Worm (Caenorhabditis elegans) whole organism, L4 larva: ENCODE data around the gene Y48C3A.5.

ENCODE experiments used
- F44E2.7 ChIP-seq: fragments of 200-800 bp; sonication (Bioruptor generic); IDR thresholded peaks from 2 replicates; pipeline ENCODE4 v2.1.2; 2022; ENCODE audit warnings: missing genetic modification characterization, missing compliant biosample characterization
- R02D3.7 ChIP-seq: fragments of 150-350 bp; sonication (generic microtip); optimal IDR thresholded peaks from 3 replicates; lab custom pipeline; 2014; ENCODE audit warnings: missing biosample characterization, missing genetic modification characterization
- T20F7.1 ChIP-seq: fragments of 200-800 bp; sonication (Bioruptor generic); optimal IDR thresholded peaks from 2 replicates; lab custom pipeline; 2018; ENCODE audit warnings: mild to moderate bottlenecking, missing genetic modification characterization, missing compliant biosample characterization
- T26A8.4 ChIP-seq: fragments of 200-800 bp; sonication (Bioruptor generic); IDR thresholded peaks from 2 replicates; pipeline ENCODE4 v1.3.6; 2022; ENCODE audit warnings: missing genetic modification characterization, missing compliant biosample characterization
- Y105C5A.15 ChIP-seq: fragments of 200-800 bp; sonication (Bioruptor generic); IDR thresholded peaks from 2 replicates; pipeline ENCODE4 v1.3.6; 2022; ENCODE audit warnings: missing genetic modification characterization, missing compliant biosample characterization
- aly-2 ChIP-seq: sonication (generic microtip); optimal IDR thresholded peaks from 2 replicates; lab custom pipeline; 2018; ENCODE audit warnings: missing biosample characterization, missing genetic modification characterization
- ama-1 ChIP-seq: fragments of 150-350 bp; optimal IDR thresholded peaks from 2 replicates; lab custom pipeline; 2014; ENCODE audit warnings: inconsistent platforms, mixed read lengths
- attf-4 ChIP-seq: sonication (generic microtip); optimal IDR thresholded peaks from 3 replicates; lab custom pipeline; 2017; ENCODE audit warnings: missing biosample characterization, missing genetic modification characterization
- ceh-20 ChIP-seq: fragments of 200-800 bp; sonication (Bioruptor generic); IDR thresholded peaks from 2 replicates; pipeline ENCODE4 v1.3.6; 2022; ENCODE audit warnings: missing genetic modification reagents, missing genetic modification characterization, missing compliant biosample characterization
- ceh-32 ChIP-seq: sonication (generic microtip); optimal IDR thresholded peaks from 2 replicates; lab custom pipeline; 2016; ENCODE audit warnings: mild to moderate bottlenecking, missing genetic modification characterization, missing compliant biosample characterization; ENCODE audit not compliant: poor library complexity
- cey-2 ChIP-seq: sonication (generic microtip); optimal IDR thresholded peaks from 3 replicates; lab custom pipeline; 2017; ENCODE audit warnings: missing genetic modification characterization, mild to moderate bottlenecking, missing compliant biosample characterization, antibody characterized with exemption, borderline replicate concordance; ENCODE audit not compliant: insufficient read depth
- ctbp-1 ChIP-seq: fragments of 200-800 bp; sonication (Bioruptor generic); IDR thresholded peaks from 2 replicates; pipeline ENCODE4 v1.3.6; 2022; ENCODE audit warnings: missing genetic modification reagents, missing genetic modification characterization, missing compliant biosample characterization
- daf-12 ChIP-seq: fragments of 150-350 bp; optimal IDR thresholded peaks from 2 replicates; lab custom pipeline; 2014; ENCODE audit warnings: missing biosample characterization, missing genetic modification reagents, missing genetic modification characterization
- dmd-8 ChIP-seq: fragments of 200-800 bp; sonication (Bioruptor generic); IDR thresholded peaks from 2 replicates; pipeline ENCODE4 v1.3.6; 2022; ENCODE audit warnings: missing genetic modification characterization, missing compliant biosample characterization
- dpl-1 ChIP-seq: fragments of 150-350 bp; optimal IDR thresholded peaks from 2 replicates; lab custom pipeline; 2014; ENCODE audit warnings: missing biosample characterization, missing genetic modification reagents, missing genetic modification characterization
- dve-1 ChIP-seq: sonication (generic microtip); optimal IDR thresholded peaks from 2 replicates; lab custom pipeline; 2017; ENCODE audit warnings: antibody characterized with exemption, mild to moderate bottlenecking, missing genetic modification characterization, missing compliant biosample characterization; ENCODE audit not compliant: insufficient read depth
- fkh-10 ChIP-seq: fragments of 150-350 bp; optimal IDR thresholded peaks from 2 replicates; lab custom pipeline; 2014; ENCODE audit warnings: missing biosample characterization, missing genetic modification reagents, missing genetic modification characterization
- hlh-11 ChIP-seq: fragments of 200-800 bp; sonication (Bioruptor generic); optimal IDR thresholded peaks from 2 replicates; lab custom pipeline; 2018; ENCODE audit warnings: mild to moderate bottlenecking, missing genetic modification characterization, missing compliant biosample characterization
- hmg-1.1 ChIP-seq: fragments of 200-800 bp; sonication (Bioruptor generic); IDR thresholded peaks from 2 replicates; pipeline ENCODE4 v1.3.6; 2022; ENCODE audit warnings: missing genetic modification reagents, missing genetic modification characterization, missing compliant biosample characterization
- lim-7 ChIP-seq: fragments of 200-800 bp; sonication (Bioruptor generic); IDR thresholded peaks from 2 replicates; pipeline ENCODE4 v1.3.6; 2022; ENCODE audit warnings: missing genetic modification characterization, missing compliant biosample characterization
- lin-1 ChIP-seq: fragments of 200-800 bp; sonication (Bioruptor generic); IDR thresholded peaks from 2 replicates; pipeline ENCODE4 v1.3.6; 2022; ENCODE audit warnings: missing genetic modification reagents, missing genetic modification characterization, missing compliant biosample characterization
- lin-15B ChIP-seq: fragments of 150-350 bp; sonication (generic microtip); optimal IDR thresholded peaks from 3 replicates; lab custom pipeline; 2014; ENCODE audit warnings: missing biosample characterization, missing genetic modification characterization
- lin-39 ChIP-seq: fragments of 150-350 bp; optimal IDR thresholded peaks from 2 replicates; lab custom pipeline; 2014; ENCODE audit warnings: missing biosample characterization, missing genetic modification reagents, missing genetic modification characterization
- lir-3 ChIP-seq: sonication (generic microtip); optimal IDR thresholded peaks from 2 replicates; lab custom pipeline; 2016; ENCODE audit warnings: mild to moderate bottlenecking, missing genetic modification characterization, missing compliant biosample characterization
- madf-5 ChIP-seq, 2 experiments: fragments of 200-800 bp; sonication (Bioruptor generic); IDR thresholded peaks; 2 replicates each; pipeline ENCODE4 v1.3.6; 2022; ENCODE audit warnings: missing compliant biosample characterization in 2 of 2, missing genetic modification characterization in 2 of 2
- mdl-1 ChIP-seq, 2 experiments: fragments of 150-350 bp in 1 of 2; sonication (generic microtip) in 1 of 2; optimal IDR thresholded peaks; 2 replicates each; lab custom pipeline; 2014 to 2017; ENCODE audit warnings: missing biosample characterization in 2 of 2, missing genetic modification characterization in 2 of 2
- mep-1 ChIP-seq: fragments of 150-350 bp; sonication (generic microtip); optimal IDR thresholded peaks from 3 replicates; lab custom pipeline; 2014; ENCODE audit warnings: missing biosample characterization, missing genetic modification characterization
- nhr-10 ChIP-seq: fragments of 150-350 bp; optimal IDR thresholded peaks from 2 replicates; lab custom pipeline; 2014; ENCODE audit warnings: missing biosample characterization, missing genetic modification characterization
- nhr-102 ChIP-seq: sonication (generic microtip); optimal IDR thresholded peaks from 2 replicates; lab custom pipeline; 2016; ENCODE audit warnings: mild to moderate bottlenecking, missing genetic modification characterization, moderate library complexity, missing compliant biosample characterization
- nhr-111 ChIP-seq: fragments of 200-800 bp; sonication (Bioruptor generic); optimal IDR thresholded peaks from 2 replicates; lab custom pipeline; 2018; ENCODE audit warnings: mild to moderate bottlenecking, missing genetic modification characterization, missing compliant biosample characterization
- nhr-25 ChIP-seq: sonication (generic microtip); optimal IDR thresholded peaks from 2 replicates; lab custom pipeline; 2017; ENCODE audit warnings: missing genetic modification characterization, mild to moderate bottlenecking, missing compliant biosample characterization, antibody characterized with exemption, moderate library complexity, borderline replicate concordance; ENCODE audit not compliant: insufficient read depth
- nhr-28 ChIP-seq: fragments of 150-350 bp; optimal IDR thresholded peaks from 2 replicates; lab custom pipeline; 2014; ENCODE audit warnings: missing biosample characterization, missing genetic modification characterization
- nhr-6 ChIP-seq: fragments of 150-350 bp; optimal IDR thresholded peaks from 2 replicates; lab custom pipeline; 2014; ENCODE audit warnings: missing biosample characterization, missing genetic modification characterization
- nhr-76 ChIP-seq: fragments of 150-350 bp; optimal IDR thresholded peaks from 2 replicates; lab custom pipeline; 2014; ENCODE audit warnings: missing biosample characterization, missing genetic modification characterization
- pha-4 ChIP-seq, 2 experiments: fragments of 150-350 bp in 1 of 2; fragments of 200-800 bp in 1 of 2; sonication (Bioruptor generic) in 1 of 2; IDR thresholded peaks in 1 of 2; optimal IDR thresholded peaks in 1 of 2; 2 replicates each; pipeline versions ENCODE4 v1.3.6 to Lab custom; 2014 to 2022; ENCODE audit warnings: missing genetic modification characterization in 2 of 2, missing genetic modification reagents in 2 of 2, missing biosample characterization in 1 of 2, missing compliant biosample characterization in 1 of 2
- pqm-1 ChIP-seq: sonication (generic microtip); optimal IDR thresholded peaks from 2 replicates; lab custom pipeline; 2017; ENCODE audit warnings: missing biosample characterization, missing genetic modification characterization
- saeg-2 ChIP-seq: fragments of 200-800 bp; sonication (Bioruptor generic); IDR thresholded peaks from 2 replicates; pipeline ENCODE4 v1.3.6; 2022; ENCODE audit warnings: missing genetic modification reagents, missing genetic modification characterization, missing compliant biosample characterization
- set-16 ChIP-seq: fragments of 200-800 bp; sonication (Bioruptor generic); IDR thresholded peaks from 2 replicates; pipeline ENCODE4 v1.3.6; 2022; ENCODE audit warnings: missing genetic modification reagents, missing genetic modification characterization, missing compliant biosample characterization
- skn-1 ChIP-seq: fragments of 150-350 bp; optimal IDR thresholded peaks from 2 replicates; lab custom pipeline; 2014; ENCODE audit warnings: missing biosample characterization, missing genetic modification characterization
- snpc-1.2 ChIP-seq: fragments of 200-800 bp; sonication (Bioruptor generic); IDR thresholded peaks from 2 replicates; pipeline ENCODE4 v1.3.6; 2022; ENCODE audit warnings: missing genetic modification reagents, missing genetic modification characterization, missing compliant biosample characterization
- snpc-4 ChIP-seq: fragments of 150-350 bp; optimal IDR thresholded peaks from 2 replicates; lab custom pipeline; 2014; ENCODE audit warnings: missing biosample characterization, missing genetic modification characterization
- unc-130 ChIP-seq: sonication (generic microtip); optimal IDR thresholded peaks from 2 replicates; lab custom pipeline; 2016; ENCODE audit warnings: missing genetic modification reagents, missing genetic modification characterization, missing compliant biosample characterization
- unc-62 ChIP-seq, 3 experiments: fragments of 150-350 bp in 1 of 3; sonication (generic microtip); optimal IDR thresholded peaks in 2 of 3; peaks in 1 of 3; 1 replicate in 1 of 3; 2 replicates in 2 of 3; lab custom pipeline; 2014 to 2017; ENCODE audit warnings: missing biosample characterization in 3 of 3, missing genetic modification characterization in 3 of 3, missing genetic modification reagents in 3 of 3, missing genotype in 1 of 3
- vab-7 ChIP-seq: fragments of 200-800 bp; sonication (Bioruptor generic); IDR thresholded peaks from 2 replicates; pipeline ENCODE4 v1.3.6; 2022; ENCODE audit warnings: missing genetic modification reagents, missing genetic modification characterization, missing compliant biosample characterization
- zfp-2 ChIP-seq: sonication (generic microtip); optimal IDR thresholded peaks from 2 replicates; lab custom pipeline; 2016; ENCODE audit warnings: mild to moderate bottlenecking, missing genetic modification characterization, missing compliant biosample characterization
- zfp-3 ChIP-seq: fragments of 200-800 bp; sonication (Bioruptor generic); conservative IDR thresholded peaks from 2 replicates; pipeline ENCODE4 v1.3.6; 2022; ENCODE audit warnings: missing genetic modification reagents, missing genetic modification characterization, missing compliant biosample characterization
- zip-11 ChIP-seq: fragments of 200-800 bp; sonication (Bioruptor generic); IDR thresholded peaks from 2 replicates; pipeline ENCODE4 v1.3.6; 2022; ENCODE audit warnings: missing genetic modification characterization, missing compliant biosample characterization
- zip-2 ChIP-seq: fragments of 150-350 bp; optimal IDR thresholded peaks from 2 replicates; lab custom pipeline; 2014; ENCODE audit warnings: missing biosample characterization, missing genetic modification characterization
- ztf-11 ChIP-seq: fragments of 150-350 bp; optimal IDR thresholded peaks from 2 replicates; lab custom pipeline; 2014; ENCODE audit warnings: missing biosample characterization, missing genetic modification characterization

The Y48C3A.5 gene

DNA sequence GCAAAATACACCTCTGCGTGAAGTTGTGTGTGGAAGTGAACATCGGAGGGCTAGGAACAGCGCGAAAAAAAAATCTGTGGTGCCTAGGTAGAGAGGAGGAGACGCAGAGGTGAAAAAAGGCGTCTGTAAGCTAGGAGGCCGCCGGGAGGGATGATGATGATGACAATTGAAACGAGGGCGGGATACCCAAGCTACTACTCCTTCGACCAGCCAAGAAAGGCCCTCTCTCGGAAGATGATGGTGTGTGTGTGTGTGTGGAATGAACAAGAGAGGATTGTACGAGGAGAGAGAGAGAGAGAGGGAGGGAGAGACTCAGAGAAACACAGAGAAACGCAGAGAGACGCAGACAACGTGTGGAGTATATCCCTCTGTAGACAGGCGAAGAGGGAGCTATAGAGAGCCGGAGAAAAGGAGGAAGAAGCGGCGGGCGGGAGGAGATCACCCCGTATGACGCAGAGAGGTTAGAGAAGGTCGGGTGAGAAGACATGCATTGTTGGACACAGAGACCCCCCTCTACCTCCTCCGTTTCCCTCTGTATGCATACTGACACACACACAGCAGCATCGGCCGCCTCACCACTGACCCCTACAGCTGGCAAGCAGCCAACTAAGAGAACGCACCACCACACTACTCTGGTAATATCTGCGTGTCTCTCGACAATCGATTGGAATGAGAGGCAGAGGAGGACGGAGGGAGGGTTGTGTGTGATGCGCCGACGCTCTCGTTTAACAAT is 64.3 kb downstream of the Y48C3A.5 start (continued):
- TF ChIP-seq mdl-1 (tag; optimal IDR thresholded peaks at IDR 0.05; lab: Kevin White, UChicago): peak; percentile 60 to 82
- peak; percentile 51 for TF ChIP-seq nhr-25 (tag; lab: Kevin White, UChicago)
- TF ChIP-seq hlh-11 (tag; lab: Kevin White, UChicago): peak; percentile 98
- no peak for TF ChIP-seq lim-7 (GFP tag; lab: Robert Waterston, UW)
- TF ChIP-seq snpc-1.2 (GFP tag; lab: Robert Waterston, UW): no peak; the same call in 1 of the 2 replicates
- TF ChIP-seq nhr-28 (tag; lab: Kevin White, UChicago): peak; percentile 93
- TF ChIP-seq nhr-102 (tag; lab: Kevin White, UChicago): peak; percentile 56
- TF ChIP-seq F44E2.7 (GFP tag; lab: Robert Waterston, UW): no peak
- TF ChIP-seq dve-1 (tag; lab: Kevin White, UChicago): peak; percentile 62
- TF ChIP-seq unc-62 (GFP tag; optimal IDR thresholded peaks at IDR 0.05 in 1 of 2; lab: Kevin White, UChicago): peak in 1 of 2 experiments; percentile 99
- no peak for TF ChIP-seq unc-62 (tag; optimal IDR thresholded peaks at IDR 0.05; lab: Kevin White, UChicago)
- TF ChIP-seq lir-3: no peak
- TF ChIP-seq lin-39 (tag; lab: Kevin White, UChicago): no peak
- peak; percentile 85 for TF ChIP-seq T20F7.1 (GFP tag; lab: Kevin White, UChicago)
- TF ChIP-seq pha-4 (GFP tag; IDR thresholded peaks at IDR 0.05; lab: Robert Waterston, UW): peak; percentile 82
- TF ChIP-seq pha-4 (tag; optimal IDR thresholded peaks at IDR 0.05; lab: Kevin White, UChicago): no peak
- peak; percentile 69; the same call in 1 of the 2 replicates for TF ChIP-seq T26A8.4
- TF ChIP-seq ctbp-1 (GFP tag; lab: Robert Waterston, UW): peak; percentile 94
- TF ChIP-seq fkh-10 (GFP tag; lab: Kevin White, UChicago): peak; percentile 73
- TF ChIP-seq dpl-1 (GFP tag; lab: Kevin White, UChicago): peak; percentile 48
- TF ChIP-seq ceh-20 (GFP tag; lab: Robert Waterston, UW): peak; percentile 77
- no peak for TF ChIP-seq Y105C5A.15
- TF ChIP-seq mep-1: peak; percentile 93
- no peak for TF ChIP-seq zip-11 (GFP tag; lab: Robert Waterston, UW)
- peak; percentile 60 for TF ChIP-seq ceh-32 (tag; lab: Kevin White, UChicago)
- no peak for TF ChIP-seq cey-2 (tag; lab: Kevin White, UChicago)
- TF ChIP-seq lin-1 (GFP tag; lab: Robert Waterston, UW): peak; percentile 26; the same call in 1 of the 2 replicates
- no peak for TF ChIP-seq zip-2 (tag; lab: Kevin White, UChicago)
- TF ChIP-seq snpc-4 (tag; lab: Kevin White, UChicago): no peak
- peak; percentile 26 for TF ChIP-seq nhr-111 (GFP tag; lab: Kevin White, UChicago)
- TF ChIP-seq zfp-3: 0 out of 2 replicates have a peak, but pooled peaks have one; percentile 18
- TF ChIP-seq ztf-11 (tag; lab: Kevin White, UChicago): no peak
- TF ChIP-seq dmd-8: no peak
- TF ChIP-seq aly-2 (tag; lab: Kevin White, UChicago): no peak
- TF ChIP-seq hmg-1.1 (GFP tag; lab: Robert Waterston, UW): peak; percentile 93
- TF ChIP-seq lin-15B: no peak
- peak; percentile 35 for TF ChIP-seq nhr-6 (tag; lab: Kevin White, UChicago)
- no peak for TF ChIP-seq nhr-76 (tag; lab: Kevin White, UChicago)
- TF ChIP-seq saeg-2 (GFP tag; lab: Robert Waterston, UW): no peak
- no peak for TF ChIP-seq attf-4
- TF ChIP-seq zfp-2 (tag; lab: Kevin White, UChicago): peak; percentile 15
- TF ChIP-seq ama-1 (lab: Kevin White, UChicago): no peak
- no peak for TF ChIP-seq unc-130 (GFP tag; lab: Kevin White, UChicago)
- peak; percentile 29 for TF ChIP-seq nhr-10 (tag; lab: Kevin White, UChicago)
- no peak for TF ChIP-seq madf-5 (GFP tag; IDR thresholded peaks at IDR 0.05; lab: Robert Waterston, UW)
- TF ChIP-seq skn-1: no peak
- TF ChIP-seq daf-12 (tag; lab: Kevin White, UChicago): no peak
- peak; percentile 91 for TF ChIP-seq set-16 (GFP tag; lab: Robert Waterston, UW)
- no peak for TF ChIP-seq pqm-1 (tag; lab: Kevin White, UChicago)
- no peak for TF ChIP-seq R02D3.7 (tag; lab: Kevin White, UChicago)
- TF ChIP-seq vab-7 (GFP tag; lab: Robert Waterston, UW): no peak
